Worm (Caenorhabditis elegans) whole organism, early embryonic: ENCODE measurements around the gene Y37H2A.10.

Source experiments
- F13C5.2 ChIP-seq: sonication (generic microtip); optimal IDR thresholded peaks from 2 replicates; lab custom pipeline; 2017; ENCODE audit warnings: mild to moderate bottlenecking, missing genetic modification characterization, inconsistent platforms, missing compliant biosample characterization
- aly-1 ChIP-seq: sonication (generic microtip); optimal IDR thresholded peaks from 2 replicates; lab custom pipeline; 2016; ENCODE audit warnings: missing genetic modification characterization, missing compliant biosample characterization
- ama-1 ChIP-seq: fragments of 150-350 bp; optimal IDR thresholded peaks from 2 replicates; lab custom pipeline; 2014
- ets-7 ChIP-seq: sonication (generic microtip); optimal IDR thresholded peaks from 2 replicates; lab custom pipeline; 2016; ENCODE audit warnings: missing genotype, missing genetic modification characterization, missing compliant biosample characterization
- hmbx-1 ChIP-seq: sonication (generic microtip); optimal IDR thresholded peaks from 2 replicates; lab custom pipeline; 2016; ENCODE audit warnings: mild to moderate bottlenecking, missing genetic modification characterization, missing compliant biosample characterization
- hnd-1 ChIP-seq: sonication (generic microtip); optimal IDR thresholded peaks from 2 replicates; lab custom pipeline; 2016; ENCODE audit warnings: missing genetic modification characterization, missing compliant biosample characterization
- pes-1 ChIP-seq: fragments of 200-800 bp; sonication (Bioruptor generic); IDR thresholded peaks from 2 replicates; pipeline ENCODE4 v1.3.6; 2022; ENCODE audit warnings: missing genetic modification reagents, missing genetic modification characterization, missing compliant biosample characterization
- tbx-37 ChIP-seq: fragments of 200-800 bp; sonication (Bioruptor generic); conservative IDR thresholded peaks from 2 replicates; pipeline ENCODE4 v1.3.6; 2022; ENCODE audit warnings: missing genetic modification reagents, missing genetic modification characterization, missing compliant biosample characterization
- tra-4 ChIP-seq: sonication (generic microtip); optimal IDR thresholded peaks from 2 replicates; lab custom pipeline; 2017; ENCODE audit warnings: missing genetic modification characterization, missing compliant biosample characterization

ce11 chrV:18091216-18091615 is 47.6 kb upstream of the Y37H2A.10 start:
- no peak for TF ChIP-seq tra-4
- no peak for TF ChIP-seq ets-7 (tag; lab: Kevin White, UChicago)
- TF ChIP-seq F13C5.2 (tag; lab: Kevin White, UChicago): no peak
- TF ChIP-seq ama-1: no peak
- no peak for TF ChIP-seq hmbx-1 (tag; lab: Kevin White, UChicago)
- TF ChIP-seq aly-1 (tag; lab: Kevin White, UChicago): no peak
- no peak for TF ChIP-seq tbx-37 (GFP tag; lab: Robert Waterston, UW)
- no peak for TF ChIP-seq hnd-1 (tag; lab: Kevin White, UChicago)
- TF ChIP-seq pes-1 (GFP tag; lab: Robert Waterston, UW): no peak
